Worm (Caenorhabditis elegans) whole organism, L1 larva: ENCODE results near the gene slcf-1.

Source experiments
- C04F5.9 ChIP-seq: sonication (generic microtip); optimal IDR thresholded peaks from 2 replicates; lab custom pipeline; 2016; ENCODE audit warnings: missing genetic modification characterization, missing compliant biosample characterization
- C34B4.2 ChIP-seq: sonication (generic microtip); optimal IDR thresholded peaks from 2 replicates; lab custom pipeline; 2017; ENCODE audit warnings: mild to moderate bottlenecking, missing genetic modification characterization, missing compliant biosample characterization
- Y116A8C.19 ChIP-seq: sonication (generic microtip); optimal IDR thresholded peaks from 2 replicates; lab custom pipeline; 2016; ENCODE audit warnings: missing compliant biosample characterization, missing genetic modification characterization, borderline replicate concordance
- alr-1 ChIP-seq: fragments of 200-800 bp; sonication (Bioruptor generic); optimal IDR thresholded peaks from 2 replicates; lab custom pipeline; 2018; ENCODE audit warnings: borderline replicate concordance, mild to moderate bottlenecking, missing genetic modification characterization, missing compliant biosample characterization
- aly-2 ChIP-seq: fragments of 150-350 bp; optimal IDR thresholded peaks from 2 replicates; lab custom pipeline; 2014; ENCODE audit warnings: missing biosample characterization, missing genetic modification characterization
- ama-1 ChIP-seq: fragments of 150-350 bp; optimal IDR thresholded peaks from 2 replicates; lab custom pipeline; 2014
- blmp-1 ChIP-seq: fragments of 150-350 bp; optimal IDR thresholded peaks from 2 replicates; lab custom pipeline; 2014; ENCODE audit warnings: missing biosample characterization, missing genetic modification characterization
- ceh-90 ChIP-seq: sonication (generic microtip); optimal IDR thresholded peaks from 2 replicates; lab custom pipeline; 2016; ENCODE audit warnings: missing genetic modification characterization, missing compliant biosample characterization
- efl-1 ChIP-seq, 4 experiments: fragments of 150-350 bp; optimal IDR thresholded peaks in 3 of 4; peaks in 1 of 4; 1 replicate in 1 of 4; 2 replicates in 3 of 4; lab custom pipeline; 2014; ENCODE audit warnings: missing biosample characterization in 2 of 4, missing genetic modification characterization in 2 of 4, missing genetic modification reagents in 2 of 4
- egl-27 ChIP-seq, 2 experiments: fragments of 150-350 bp in 1 of 2; sonication (generic microtip); optimal IDR thresholded peaks; 3 replicates each; lab custom pipeline; 2017 to 2018; ENCODE audit warnings: missing biosample characterization in 2 of 2, missing genetic modification characterization in 2 of 2, missing genetic modification reagents in 2 of 2
- elt-2 ChIP-seq: sonication (generic microtip); optimal IDR thresholded peaks from 2 replicates; lab custom pipeline; 2016; ENCODE audit warnings: missing genetic modification characterization, mild to moderate bottlenecking, inconsistent platforms, missing compliant biosample characterization, missing genetic modification reagents
- ets-5 ChIP-seq: fragments of 200-800 bp; sonication (Bioruptor generic); IDR thresholded peaks from 2 replicates; pipeline ENCODE4 v1.3.6; 2022; ENCODE audit warnings: missing genetic modification characterization, missing compliant biosample characterization
- grh-1 ChIP-seq: fragments of 200-800 bp; sonication (Bioruptor generic); IDR thresholded peaks from 2 replicates; pipeline ENCODE4 v1.3.6; 2022; ENCODE audit warnings: missing genetic modification reagents, missing genetic modification characterization, missing compliant biosample characterization
- lin-13 ChIP-seq: fragments of 150-350 bp; optimal IDR thresholded peaks from 2 replicates; lab custom pipeline; 2014; ENCODE audit warnings: missing biosample characterization, missing genetic modification reagents, missing genetic modification characterization
- lin-14 ChIP-seq: fragments of 200-800 bp; sonication (Bioruptor generic); optimal IDR thresholded peaks from 2 replicates; lab custom pipeline; 2018; ENCODE audit warnings: mild to moderate bottlenecking, missing genetic modification characterization, moderate library complexity, missing compliant biosample characterization
- lin-15B ChIP-seq: fragments of 150-350 bp; sonication (generic microtip); optimal IDR thresholded peaks from 3 replicates; lab custom pipeline; 2014; ENCODE audit warnings: missing biosample characterization, missing genetic modification characterization
- mab-9 ChIP-seq: fragments of 200-800 bp; sonication (Bioruptor generic); IDR thresholded peaks from 2 replicates; pipeline ENCODE4 v1.3.6; 2022; ENCODE audit warnings: missing genetic modification reagents, missing genetic modification characterization, missing compliant biosample characterization
- mef-2 ChIP-seq: fragments of 150-350 bp; optimal IDR thresholded peaks from 2 replicates; lab custom pipeline; 2014; ENCODE audit warnings: missing biosample characterization, missing genetic modification characterization
- nhr-11 ChIP-seq: fragments of 150-350 bp; optimal IDR thresholded peaks from 2 replicates; lab custom pipeline; 2014; ENCODE audit warnings: missing biosample characterization, missing genetic modification characterization
- nhr-12 ChIP-seq: sonication (generic microtip); optimal IDR thresholded peaks from 2 replicates; lab custom pipeline; 2017; ENCODE audit warnings: missing biosample characterization, missing genetic modification characterization
- nhr-20 ChIP-seq: sonication (generic microtip); optimal IDR thresholded peaks from 2 replicates; lab custom pipeline; 2016; ENCODE audit warnings: mild to moderate bottlenecking, missing genetic modification characterization, missing compliant biosample characterization
- nhr-28 ChIP-seq: fragments of 150-350 bp; optimal IDR thresholded peaks from 2 replicates; lab custom pipeline; 2014; ENCODE audit warnings: missing biosample characterization, missing genetic modification characterization
- nhr-47 ChIP-seq: sonication (generic microtip); optimal IDR thresholded peaks from 2 replicates; lab custom pipeline; 2016; ENCODE audit warnings: mild to moderate bottlenecking, missing genetic modification characterization, moderate library complexity, missing compliant biosample characterization
- pag-3 ChIP-seq: sonication (generic microtip); optimal IDR thresholded peaks from 2 replicates; lab custom pipeline; 2017; ENCODE audit warnings: missing genetic modification characterization, mild to moderate bottlenecking, missing compliant biosample characterization, antibody characterized with exemption, borderline replicate concordance; ENCODE audit not compliant: insufficient read depth
- sup-37 ChIP-seq: fragments of 200-800 bp; sonication (Bioruptor generic); optimal IDR thresholded peaks from 2 replicates; lab custom pipeline; 2018; ENCODE audit warnings: mild to moderate bottlenecking, missing genetic modification characterization, missing compliant biosample characterization
- tlp-1 ChIP-seq: fragments of 150-350 bp; optimal IDR thresholded peaks from 2 replicates; lab custom pipeline; 2014; ENCODE audit warnings: missing biosample characterization, missing genetic modification characterization
- unc-30 ChIP-seq: sonication (generic microtip); optimal IDR thresholded peaks from 2 replicates; lab custom pipeline; 2017; ENCODE audit warnings: missing biosample characterization, missing genetic modification characterization
- unc-98 ChIP-seq: fragments of 200-800 bp; sonication (Bioruptor generic); IDR thresholded peaks from 2 replicates; pipeline ENCODE4 v1.3.6; 2022; ENCODE audit warnings: missing genetic modification characterization, missing compliant biosample characterization
- vab-15 ChIP-seq: sonication (generic microtip); optimal IDR thresholded peaks from 2 replicates; lab custom pipeline; 2017; ENCODE audit warnings: missing genotype, mild to moderate bottlenecking, missing genetic modification characterization, missing compliant biosample characterization
- xbp-1 ChIP-seq: sonication (generic microtip); optimal IDR thresholded peaks from 2 replicates; lab custom pipeline; 2016; ENCODE audit warnings: missing genetic modification characterization, missing compliant biosample characterization

The slcf-1 gene

DNA sequence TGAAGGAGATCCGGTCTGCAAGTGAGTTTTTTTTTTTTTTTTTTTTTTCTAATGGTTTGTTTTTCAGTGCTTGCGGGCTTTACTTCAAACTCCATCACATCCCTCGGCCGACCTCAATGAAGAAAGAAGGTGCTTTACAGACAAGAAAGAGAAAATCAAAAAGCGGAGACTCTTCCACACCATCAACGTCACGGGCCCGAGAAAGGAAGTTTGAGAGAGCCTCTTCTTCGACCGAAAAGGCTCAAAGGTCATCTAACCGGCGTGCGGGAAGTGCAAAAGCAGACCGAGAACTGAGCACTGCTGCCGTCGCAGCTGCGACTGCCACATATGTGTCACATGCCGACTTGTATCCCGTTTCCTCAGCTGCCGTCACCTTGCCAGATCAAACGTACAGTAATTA is 46.8 kb upstream of the slcf-1 start:
- TF ChIP-seq efl-1 (optimal IDR thresholded peaks at IDR 0.05; lab: Kevin White, UChicago): no peak
- TF ChIP-seq efl-1 (GFP tag; optimal IDR thresholded peaks at IDR 0.05 in 1 of 2; lab: Kevin White, UChicago): peak in 1 of 2 experiments; percentile 50
- no peak for TF ChIP-seq sup-37 (GFP tag; lab: Kevin White, UChicago)
- no peak for TF ChIP-seq mef-2 (tag; lab: Kevin White, UChicago)
- TF ChIP-seq ama-1 (lab: Kevin White, UChicago): no peak
- TF ChIP-seq nhr-11 (tag; lab: Kevin White, UChicago): no peak
- TF ChIP-seq lin-14 (GFP tag; lab: Kevin White, UChicago): no peak

DNA sequence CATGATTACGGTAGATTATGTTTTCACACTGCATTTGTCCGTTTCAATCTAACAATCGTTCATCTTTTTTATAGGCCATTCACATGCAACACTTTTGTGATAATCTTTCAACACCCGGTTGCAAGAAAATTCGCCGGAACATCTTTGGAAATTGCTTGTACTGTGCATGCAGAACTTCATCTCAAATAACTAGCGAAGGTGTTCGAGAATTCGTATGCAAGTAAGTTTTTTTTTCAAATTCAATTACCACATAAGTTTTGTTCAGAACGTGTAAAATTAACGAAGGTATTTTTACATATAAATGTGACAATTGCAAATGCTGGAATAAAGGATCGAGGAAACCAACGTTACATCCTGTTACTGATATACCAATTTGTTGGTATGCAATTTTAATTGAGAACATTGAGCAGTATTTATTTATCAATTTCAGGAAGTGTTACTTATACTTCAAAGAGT is 43.8 kb upstream of the slcf-1 start, which contains the start of gene C33D3.3:
Gene C33D3.3, plus strand, starts transcription at position 51 of the 456 bp plus-strand sequence.
- TF ChIP-seq nhr-28 (tag; lab: Kevin White, UChicago) (no peak), unc-30 (tag; lab: Kevin White, UChicago) (no peak), mab-9 (GFP tag; lab: Robert Waterston, UW) (no peak), unc-98 (no peak), nhr-12 (tag; lab: Kevin White, UChicago) (no peak), blmp-1 (no peak), C04F5.9 (no peak)

ce11 chrX:10488763-10489162 is 40.3 kb upstream of the slcf-1 start, which contains the start of gene C33D3.4:
Gene C33D3.4 (plus strand): TSS chrX:10489063.
- TF ChIP-seq egl-27 (tag; optimal IDR thresholded peaks at IDR 0.05; lab: Kevin White, UChicago) (no peak), pag-3 (tag; lab: Kevin White, UChicago) (no peak), unc-98 (no peak), efl-1 (optimal IDR thresholded peaks at IDR 0.05; lab: Kevin White, UChicago) (no peak), efl-1 (GFP tag; optimal IDR thresholded peaks at IDR 0.05 in 1 of 2; lab: Kevin White, UChicago) (no peak), aly-2 (tag; lab: Kevin White, UChicago) (no peak), C04F5.9 (no peak), alr-1 (tag; lab: Kevin White, UChicago) (no peak), ceh-90 (tag; lab: Kevin White, UChicago) (no peak)
- TF ChIP-seq, all 84 proteins: peak for 0

DNA sequence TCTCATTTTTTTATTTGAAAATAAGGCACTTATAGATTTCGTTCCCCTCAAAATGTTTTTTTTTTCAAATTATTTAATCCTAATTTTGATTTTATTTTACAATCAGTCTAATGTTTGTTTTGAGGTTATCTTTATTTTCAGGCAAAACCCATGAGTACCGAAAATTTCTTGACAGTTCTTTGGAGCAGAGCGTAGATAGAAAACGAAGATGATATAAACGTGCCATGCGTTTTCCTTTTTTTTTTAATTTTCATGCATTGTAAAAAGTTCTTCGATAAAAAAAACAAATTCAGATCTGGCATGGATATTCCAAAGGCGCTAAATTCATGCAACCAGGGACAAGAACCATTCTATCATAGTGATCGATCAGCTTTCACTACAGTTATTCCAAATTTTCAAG is 38.0 kb upstream of the slcf-1 start, which contains the start of gene C33D3.5:
Gene C33D3.5, plus strand, starts transcription at position 301 of the 400 bp plus-strand sequence.
- TF ChIP-seq lin-15B (no peak), efl-1 (optimal IDR thresholded peaks at IDR 0.05; lab: Kevin White, UChicago) (no peak), efl-1 (GFP tag; optimal IDR thresholded peaks at IDR 0.05 in 1 of 2; lab: Kevin White, UChicago) (peak in 1 of 2 experiments; percentile 41)

DNA sequence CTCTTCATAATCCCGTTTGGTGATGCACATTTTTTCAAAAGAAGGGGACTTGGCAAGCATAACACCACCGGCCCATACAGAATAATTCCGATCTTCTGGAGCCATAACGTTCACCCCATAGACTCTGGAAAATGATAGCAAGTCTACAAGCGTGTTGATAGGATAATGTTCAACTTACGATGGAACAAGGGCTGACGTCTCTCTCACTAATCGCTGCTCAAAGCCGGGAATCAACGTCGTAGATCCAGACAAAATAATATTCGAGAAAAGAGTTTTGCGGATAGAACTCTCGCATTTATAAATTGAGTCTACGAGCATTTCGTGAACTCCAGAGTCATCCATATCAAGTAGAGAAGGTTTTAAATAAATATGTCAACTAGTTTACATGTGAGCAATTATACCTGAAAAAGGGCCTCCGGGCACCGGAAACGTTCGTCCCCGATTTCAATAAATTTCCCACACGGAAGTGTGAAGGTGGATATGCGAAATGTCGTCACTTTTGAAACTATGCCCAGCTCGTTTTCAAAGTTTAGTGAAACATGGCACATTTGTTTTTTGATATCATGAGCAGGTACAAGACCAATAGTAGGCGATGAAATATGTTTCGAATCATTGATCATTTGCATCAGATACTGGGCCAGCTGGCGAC is 37.1 kb upstream of the slcf-1 start:
- TF ChIP-seq elt-2 (tag; lab: Kevin White, UChicago) (no peak), vab-15 (tag; lab: Kevin White, UChicago) (no peak), nhr-47 (tag; lab: Kevin White, UChicago) (no peak), ets-5 (GFP tag; lab: Robert Waterston, UW) (no peak), tlp-1 (no peak), C34B4.2 (tag; lab: Kevin White, UChicago) (no peak)

ce11 chrX:10499590-10499989 is 29.5 kb upstream of the slcf-1 start, which contains the start of gene vab-3:
Gene vab-3 (plus strand): TSS chrX:10499890.
- TF ChIP-seq nhr-20 (no peak), sup-37 (GFP tag; lab: Kevin White, UChicago) (no peak), ets-5 (GFP tag; lab: Robert Waterston, UW) (no peak), Y116A8C.19 (tag; lab: Kevin White, UChicago) (no peak), grh-1 (no peak), xbp-1 (tag; lab: Kevin White, UChicago) (no peak), mef-2 (tag; lab: Kevin White, UChicago) (no peak), lin-13 (GFP tag; lab: Kevin White, UChicago) (no peak)
- TF ChIP-seq, all 84 proteins: peak for 0
